Worm (Caenorhabditis elegans): ENCODE measurements around the gene C02F5.10.

- TF ChIP-seq pag-3 (tag; optimal IDR thresholded peaks at IDR 0.05; ENCODE audit: borderline replicate concordance, insufficient read depth), result no peak
- TF ChIP-seq mep-1 (tag; optimal IDR thresholded peaks at IDR 0.05), result no peak
- TF ChIP-seq unc-62 (GFP tag; optimal IDR thresholded peaks at IDR 0.05), result no peak
- no peak for TF ChIP-seq nhr-11 (tag; optimal IDR thresholded peaks at IDR 0.05)
Observed at ce11 chrIII:8281310-8281709, 32.0 kb upstream of the C02F5.10 start.

Measured in whole organism, L1 larva.